Worm (Caenorhabditis elegans) whole organism, L2 larva: Measurements from ENCODE around the gene F42A6.5.
A peak's percentile ranks its signal among the peaks of the same experiment; 100 is the strongest.

Experiments used
- C34F6.9 ChIP-seq: fragments of 150-350 bp; optimal IDR thresholded peaks from 2 replicates; lab custom pipeline; 2014; ENCODE audit warnings: missing biosample characterization, missing genetic modification characterization
- F13H6.1 ChIP-seq: sonication (generic microtip); optimal IDR thresholded peaks from 2 replicates; lab custom pipeline; 2016; ENCODE audit warnings: missing genetic modification characterization, missing compliant biosample characterization
- R02D3.7 ChIP-seq: fragments of 150-350 bp; optimal IDR thresholded peaks from 2 replicates; lab custom pipeline; 2014; ENCODE audit warnings: missing biosample characterization, missing genetic modification characterization
- Y55F3AM.14 ChIP-seq: fragments of 200-800 bp; sonication (Bioruptor generic); optimal IDR thresholded peaks from 2 replicates; lab custom pipeline; 2018; ENCODE audit warnings: mild to moderate bottlenecking, missing genetic modification characterization, missing compliant biosample characterization
- ZK546.5 ChIP-seq: sonication (generic microtip); optimal IDR thresholded peaks from 2 replicates; lab custom pipeline; 2017; ENCODE audit warnings: missing biosample characterization, missing genetic modification characterization
- alr-1 ChIP-seq: fragments of 150-350 bp; optimal IDR thresholded peaks from 2 replicates; lab custom pipeline; 2014; ENCODE audit warnings: missing biosample characterization, missing genetic modification characterization
- ama-1 ChIP-seq: fragments of 150-350 bp; optimal IDR thresholded peaks from 2 replicates; lab custom pipeline; 2018; ENCODE audit warnings: inconsistent platforms
- blmp-1 ChIP-seq: sonication (generic microtip); optimal IDR thresholded peaks from 2 replicates; lab custom pipeline; 2017; ENCODE audit warnings: missing genetic modification characterization, mild to moderate bottlenecking, missing compliant biosample characterization, antibody characterized with exemption, moderate library complexity; ENCODE audit not compliant: insufficient read depth
- ceh-16 ChIP-seq: fragments of 150-350 bp; optimal IDR thresholded peaks from 2 replicates; lab custom pipeline; 2014; ENCODE audit warnings: missing biosample characterization, missing genetic modification characterization
- ceh-82 ChIP-seq: fragments of 150-350 bp; optimal IDR thresholded peaks from 2 replicates; lab custom pipeline; 2014; ENCODE audit warnings: missing biosample characterization, missing genetic modification characterization
- crh-2 ChIP-seq: sonication (generic microtip); optimal IDR thresholded peaks from 2 replicates; lab custom pipeline; 2017; ENCODE audit warnings: missing biosample characterization, missing genetic modification characterization
- dmd-4 ChIP-seq: sonication (generic microtip); optimal IDR thresholded peaks from 2 replicates; lab custom pipeline; 2017; ENCODE audit warnings: missing biosample characterization, missing genetic modification characterization
- egl-27 ChIP-seq: sonication (generic microtip); optimal IDR thresholded peaks from 3 replicates; lab custom pipeline; 2017; ENCODE audit warnings: missing biosample characterization, missing genetic modification reagents, missing genetic modification characterization
- elt-1 ChIP-seq: fragments of 150-350 bp; optimal IDR thresholded peaks from 2 replicates; lab custom pipeline; 2014; ENCODE audit warnings: missing biosample characterization, missing genetic modification characterization
- elt-3 ChIP-seq: sonication (generic microtip); optimal IDR thresholded peaks from 2 replicates; lab custom pipeline; 2017; ENCODE audit warnings: missing biosample characterization, missing genetic modification characterization
- fos-1 ChIP-seq: fragments of 150-350 bp; optimal IDR thresholded peaks from 2 replicates; lab custom pipeline; 2014; ENCODE audit warnings: missing biosample characterization, missing genetic modification characterization
- gmeb-1 ChIP-seq: fragments of 150-350 bp; optimal IDR thresholded peaks from 2 replicates; lab custom pipeline; 2014; ENCODE audit warnings: missing biosample characterization, missing genetic modification characterization
- lin-11 ChIP-seq: fragments of 150-350 bp; sonication (generic microtip); optimal IDR thresholded peaks from 2 replicates; lab custom pipeline; 2014; ENCODE audit warnings: missing biosample characterization, missing genetic modification characterization, inconsistent platforms, mixed read lengths
- lin-13 ChIP-seq: fragments of 150-350 bp; optimal IDR thresholded peaks from 2 replicates; lab custom pipeline; 2014; ENCODE audit warnings: missing biosample characterization, missing genetic modification reagents, missing genetic modification characterization
- lin-39 ChIP-seq: fragments of 150-350 bp; optimal IDR thresholded peaks from 2 replicates; lab custom pipeline; 2014; ENCODE audit warnings: missing biosample characterization, missing genetic modification reagents, missing genetic modification characterization
- lsy-2 ChIP-seq, 2 experiments: fragments of 150-350 bp in 1 of 2; sonication (generic microtip) in 1 of 2; optimal IDR thresholded peaks; 2 replicates each; lab custom pipeline; 2014 to 2017; ENCODE audit warnings: missing biosample characterization in 2 of 2, missing genetic modification characterization in 2 of 2
- mab-5 ChIP-seq: fragments of 150-350 bp; optimal IDR thresholded peaks from 2 replicates; lab custom pipeline; 2014; ENCODE audit warnings: missing biosample characterization, missing genetic modification characterization
- mbf-1 ChIP-seq: sonication (generic microtip); optimal IDR thresholded peaks from 2 replicates; lab custom pipeline; 2017; ENCODE audit warnings: missing biosample characterization, missing genetic modification characterization
- mdl-1 ChIP-seq, 2 experiments: fragments of 150-350 bp in 1 of 2; sonication (generic microtip) in 1 of 2; optimal IDR thresholded peaks; 2 replicates each; lab custom pipeline; 2017; ENCODE audit warnings: missing biosample characterization in 2 of 2, missing genetic modification characterization in 2 of 2
- nhr-10 ChIP-seq: sonication (generic microtip); optimal IDR thresholded peaks from 2 replicates; lab custom pipeline; 2017; ENCODE audit warnings: missing biosample characterization, missing genetic modification characterization
- nhr-11 ChIP-seq: fragments of 150-350 bp; optimal IDR thresholded peaks from 2 replicates; lab custom pipeline; 2014; ENCODE audit warnings: missing biosample characterization, missing genetic modification characterization
- nhr-12 ChIP-seq: fragments of 150-350 bp; optimal IDR thresholded peaks from 2 replicates; lab custom pipeline; 2014; ENCODE audit warnings: missing biosample characterization, missing genetic modification characterization
- nhr-129 ChIP-seq: fragments of 150-350 bp; optimal IDR thresholded peaks from 2 replicates; lab custom pipeline; 2014; ENCODE audit warnings: missing biosample characterization, missing genetic modification characterization
- nhr-21 ChIP-seq: fragments of 150-350 bp; optimal IDR thresholded peaks from 2 replicates; lab custom pipeline; 2014; ENCODE audit warnings: missing biosample characterization, missing genetic modification characterization
- nhr-23 ChIP-seq: fragments of 150-350 bp; optimal IDR thresholded peaks from 2 replicates; lab custom pipeline; 2014; ENCODE audit warnings: missing biosample characterization, missing genetic modification reagents, missing genetic modification characterization
- nhr-237 ChIP-seq: fragments of 150-350 bp; optimal IDR thresholded peaks from 2 replicates; lab custom pipeline; 2014; ENCODE audit warnings: missing biosample characterization, missing genetic modification characterization
- nhr-25 ChIP-seq: fragments of 150-350 bp; sonication (generic microtip); optimal IDR thresholded peaks from 3 replicates; lab custom pipeline; 2014; ENCODE audit warnings: missing biosample characterization, missing genetic modification characterization
- nhr-6 ChIP-seq: fragments of 150-350 bp; optimal IDR thresholded peaks from 2 replicates; lab custom pipeline; 2014; ENCODE audit warnings: missing biosample characterization, missing genetic modification characterization
- nhr-77 ChIP-seq: fragments of 150-350 bp; optimal IDR thresholded peaks from 2 replicates; lab custom pipeline; 2014; ENCODE audit warnings: missing biosample characterization, missing genetic modification characterization
- peb-1 ChIP-seq: fragments of 150-350 bp; optimal IDR thresholded peaks from 2 replicates; lab custom pipeline; 2014; ENCODE audit warnings: missing biosample characterization, missing genetic modification characterization
- sem-4 ChIP-seq: fragments of 150-350 bp; optimal IDR thresholded peaks from 2 replicates; lab custom pipeline; 2014; ENCODE audit warnings: missing biosample characterization, missing genetic modification reagents, missing genetic modification characterization
- skn-1 ChIP-seq: sonication (generic microtip); optimal IDR thresholded peaks from 2 replicates; lab custom pipeline; 2017; ENCODE audit warnings: missing biosample characterization, missing genetic modification characterization
- sma-3 ChIP-seq: sonication (generic microtip); optimal IDR thresholded peaks from 2 replicates; lab custom pipeline; 2016; ENCODE audit warnings: missing genetic modification reagents, missing genetic modification characterization, missing compliant biosample characterization
- sma-9 ChIP-seq, 2 experiments: fragments of 150-350 bp in 1 of 2; sonication (generic microtip) in 1 of 2; optimal IDR thresholded peaks; 2 replicates each; lab custom pipeline; 2014 to 2016; ENCODE audit warnings: missing genetic modification characterization in 2 of 2, mild to moderate bottlenecking in 1 of 2, missing biosample characterization in 1 of 2, missing compliant biosample characterization in 1 of 2, missing genetic modification reagents in 1 of 2, moderate library complexity in 1 of 2
- snpc-4 ChIP-seq: fragments of 150-350 bp; optimal IDR thresholded peaks from 2 replicates; lab custom pipeline; 2014; ENCODE audit warnings: missing biosample characterization, missing genetic modification characterization
- unc-39 ChIP-seq: fragments of 150-350 bp; optimal IDR thresholded peaks from 2 replicates; lab custom pipeline; 2014; ENCODE audit warnings: missing biosample characterization, missing genetic modification characterization
- unc-55 ChIP-seq: fragments of 150-350 bp; sonication (generic microtip); optimal IDR thresholded peaks from 3 replicates; lab custom pipeline; 2014; ENCODE audit warnings: missing biosample characterization, missing genetic modification reagents, missing genetic modification characterization
- unc-62 ChIP-seq: fragments of 150-350 bp; optimal IDR thresholded peaks from 2 replicates; lab custom pipeline; 2014; ENCODE audit warnings: missing biosample characterization, missing genetic modification reagents, missing genetic modification characterization
- zag-1 ChIP-seq: fragments of 150-350 bp; optimal IDR thresholded peaks from 2 replicates; lab custom pipeline; 2014; ENCODE audit warnings: missing biosample characterization, missing genetic modification characterization
- ztf-1 ChIP-seq: fragments of 200-800 bp; sonication (Bioruptor generic); conservative IDR thresholded peaks from 2 replicates; pipeline ENCODE4 v1.3.6; 2022; ENCODE audit warnings: missing genetic modification characterization, missing compliant biosample characterization
- ztf-11 ChIP-seq: sonication (generic microtip); optimal IDR thresholded peaks from 2 replicates; lab custom pipeline; 2017; ENCODE audit warnings: missing biosample characterization, missing genetic modification characterization
- ztf-4 ChIP-seq: fragments of 150-350 bp; optimal IDR thresholded peaks from 2 replicates; lab custom pipeline; 2014; ENCODE audit warnings: missing biosample characterization, missing genetic modification characterization

The F42A6.5 gene

ce11 chrIV:3345484-3345883, 13.8 kb upstream of the F42A6.5 start:
- TF ChIP-seq skn-1 (tag; lab: Kevin White, UChicago) (no peak), sma-3 (GFP tag; lab: Kevin White, UChicago) (no peak), ZK546.5 (no peak), R02D3.7 (tag; lab: Kevin White, UChicago) (no peak)

ce11 chrIV:3341170-3341569, 9.5 kb upstream of the F42A6.5 start, which contains the start of gene F42A6.2:
F42A6.2 (plus strand) TSS chrIV:3341470.
- TF ChIP-seq F13H6.1 (tag; lab: Kevin White, UChicago) (no peak), nhr-23 (tag; lab: Kevin White, UChicago) (no peak), fos-1 (tag; lab: Kevin White, UChicago) (no peak), mab-5 (no peak), ztf-4 (tag; lab: Kevin White, UChicago) (no peak), mbf-1 (tag; lab: Kevin White, UChicago) (no peak), ama-1 (lab: Kevin White, UChicago) (no peak), mdl-1 (tag; optimal IDR thresholded peaks at IDR 0.05; lab: Kevin White, UChicago) (no peak), peb-1 (tag; lab: Kevin White, UChicago) (no peak), R02D3.7 (tag; lab: Kevin White, UChicago) (no peak), elt-3 (tag; lab: Kevin White, UChicago) (no peak), ztf-1 (GFP tag; lab: Robert Waterston, UW) (no peak), sma-9 (GFP tag; optimal IDR thresholded peaks at IDR 0.05; lab: Kevin White, UChicago) (no peak), sma-9 (tag; optimal IDR thresholded peaks at IDR 0.05; lab: Kevin White, UChicago) (no peak), lin-13 (GFP tag; lab: Kevin White, UChicago) (no peak)

- TF ChIP-seq ama-1 (lab: Kevin White, UChicago) (peak; percentile 64), snpc-4 (tag; lab: Kevin White, UChicago) (peak; percentile 42), ztf-1 (GFP tag; lab: Robert Waterston, UW) (no peak), ceh-82 (tag; lab: Kevin White, UChicago) (peak; percentile 62), peb-1 (tag; lab: Kevin White, UChicago) (no peak), zag-1 (peak; percentile 17), elt-1 (no peak), sma-3 (GFP tag; lab: Kevin White, UChicago) (peak; percentile 81), dmd-4 (no peak), mbf-1 (tag; lab: Kevin White, UChicago) (no peak), egl-27 (tag; lab: Kevin White, UChicago) (peak; percentile 8), ztf-4 (tag; lab: Kevin White, UChicago) (peak; percentile 68), sem-4 (peak; percentile 56), skn-1 (tag; lab: Kevin White, UChicago) (no peak), nhr-237 (tag; lab: Kevin White, UChicago) (no peak), mdl-1 (tag; optimal IDR thresholded peaks at IDR 0.05; lab: Kevin White, UChicago) (peak in 1 of 2 experiments; percentile 46), nhr-23 (tag; lab: Kevin White, UChicago) (no peak), unc-55 (GFP tag; lab: Kevin White, UChicago) (peak; percentile 98), Y55F3AM.14 (no peak), unc-39 (tag; lab: Kevin White, UChicago) (no peak), nhr-77 (tag; lab: Kevin White, UChicago) (no peak), sma-9 (GFP tag; optimal IDR thresholded peaks at IDR 0.05; lab: Kevin White, UChicago) (peak; percentile 70), sma-9 (tag; optimal IDR thresholded peaks at IDR 0.05; lab: Kevin White, UChicago) (no peak), ceh-16 (tag; lab: Kevin White, UChicago) (no peak), mab-5 (peak; percentile 56), nhr-25 (tag; lab: Kevin White, UChicago) (peak; percentile 88), ZK546.5 (peak; percentile 66), C34F6.9 (tag; lab: Kevin White, UChicago) (peak; percentile 94), lin-13 (GFP tag; lab: Kevin White, UChicago) (peak; percentile 92), R02D3.7 (tag; lab: Kevin White, UChicago) (no peak), nhr-6 (tag; lab: Kevin White, UChicago) (peak; percentile 60), nhr-10 (tag; lab: Kevin White, UChicago) (no peak), nhr-12 (tag; lab: Kevin White, UChicago) (no peak), F13H6.1 (tag; lab: Kevin White, UChicago) (peak; percentile 76), lin-11 (tag; lab: Kevin White, UChicago) (peak; percentile 80), elt-3 (tag; lab: Kevin White, UChicago) (no peak), crh-2 (tag; lab: Kevin White, UChicago) (peak; percentile 90), alr-1 (tag; lab: Kevin White, UChicago) (no peak), ztf-11 (tag; lab: Kevin White, UChicago) (no peak), gmeb-1 (tag; lab: Kevin White, UChicago) (peak; percentile 97), nhr-129 (peak; percentile 64), lin-39 (tag; lab: Kevin White, UChicago) (no peak), nhr-11 (tag; lab: Kevin White, UChicago) (no peak), unc-62 (GFP tag; lab: Kevin White, UChicago) (no peak), blmp-1 (tag; lab: Kevin White, UChicago) (peak; percentile 28), lsy-2 (tag; optimal IDR thresholded peaks at IDR 0.05; lab: Kevin White, UChicago) (peak; percentile 85 to 96), nhr-21 (tag; lab: Kevin White, UChicago) (peak; percentile 62), fos-1 (tag; lab: Kevin White, UChicago) (peak; percentile 64)
Observed at ce11 chrIV:3338676-3339075, 7.0 kb upstream of the F42A6.5 start, which contains the start of gene hrpa-1. hrpa-1 (minus strand) TSS chrIV:3338867.
